Fruit fly (Drosophila melanogaster) whole organism, embryonic: Measurements from ENCODE around the gene CG32106.

Source experiments
- Ada2b ChIP-seq: fragments of 200-800 bp; sonication (Bioruptor generic); IDR thresholded peaks from 2 replicates; pipeline ENCODE4 v1.3.6; 2022; ENCODE audit warnings: missing biosample characterization, missing genetic modification characterization
- Atf6 ChIP-seq: fragments of 200-800 bp; sonication (Bioruptor generic); IDR thresholded peaks from 2 replicates; pipeline ENCODE4 v1.3.6; 2022; ENCODE audit warnings: missing biosample characterization, missing genetic modification characterization
- CG11723 ChIP-seq: fragments of 200-800 bp; sonication (Bioruptor generic); optimal IDR thresholded peaks from 2 replicates; lab custom pipeline; 2017; ENCODE audit warnings: missing biosample characterization, mild to moderate bottlenecking, missing genetic modification characterization
- CG12744 ChIP-seq: fragments of 200-800 bp; sonication (Bioruptor generic); optimal IDR thresholded peaks from 2 replicates; lab custom pipeline; 2016; ENCODE audit warnings: missing biosample characterization, missing genetic modification characterization
- CG16779 ChIP-seq: fragments of 200-800 bp; sonication (Bioruptor generic); IDR thresholded peaks from 2 replicates; pipeline ENCODE4 v1.3.6; 2022; ENCODE audit warnings: missing biosample characterization, missing genetic modification characterization
- CG16813 ChIP-seq: fragments of 200-800 bp; sonication (Bioruptor generic); IDR thresholded peaks from 3 replicates; pipeline ENCODE4 v1.3.6; 2022; ENCODE audit warnings: missing biosample characterization, missing genetic modification characterization; ENCODE audit not compliant: partially characterized antibody
- CG2129 ChIP-seq: fragments of 200-800 bp; sonication (Bioruptor generic); IDR thresholded peaks from 2 replicates; pipeline ENCODE4 v1.3.6; 2022; ENCODE audit warnings: missing biosample characterization, missing genetic modification characterization; ENCODE audit not compliant: partially characterized antibody
- CG2712 ChIP-seq: fragments of 200-800 bp; optimal IDR thresholded peaks from 3 replicates; lab custom pipeline; 2019; ENCODE audit warnings: missing biosample characterization, mild to moderate bottlenecking, missing genetic modification characterization, moderate library complexity
- CG2875 ChIP-seq: fragments of 200-800 bp; sonication (Bioruptor generic); optimal IDR thresholded peaks from 2 replicates; lab custom pipeline; 2017; ENCODE audit warnings: missing biosample characterization, mild to moderate bottlenecking, missing genetic modification characterization, missing genetic modification reagents
- CG30020 ChIP-seq: fragments of 200-800 bp; optimal IDR thresholded peaks from 2 replicates; lab custom pipeline; 2019; ENCODE audit warnings: missing biosample characterization, mild to moderate bottlenecking, missing genetic modification characterization, moderate library complexity
- CG30403 ChIP-seq: fragments of 200-800 bp; sonication (Bioruptor generic); optimal IDR thresholded peaks from 3 replicates; lab custom pipeline; 2016; ENCODE audit warnings: missing biosample characterization, missing genetic modification characterization
- CG30431 ChIP-seq: fragments of 200-800 bp; sonication (Bioruptor generic); optimal IDR thresholded peaks from 2 replicates; lab custom pipeline; 2017; ENCODE audit warnings: missing biosample characterization, missing genetic modification characterization
- CG3995 ChIP-seq: fragments of 200-800 bp; sonication (Bioruptor generic); optimal IDR thresholded peaks from 3 replicates; lab custom pipeline; 2016; ENCODE audit warnings: missing biosample characterization, missing genetic modification characterization
- CG4360 ChIP-seq: fragments of 200-800 bp; sonication (Bioruptor generic); IDR thresholded peaks from 2 replicates; pipeline ENCODE4 v1.3.6; 2022; ENCODE audit warnings: missing biosample characterization, missing genetic modification characterization
- CG43689 ChIP-seq: fragments of 200-800 bp; sonication (Bioruptor generic); IDR thresholded peaks from 2 replicates; pipeline ENCODE4 v1.3.6; 2022; ENCODE audit warnings: missing biosample characterization, missing genetic modification characterization
- CG5245 ChIP-seq: fragments of 200-800 bp; sonication (Bioruptor generic); optimal IDR thresholded peaks from 3 replicates; lab custom pipeline; 2016; ENCODE audit warnings: missing biosample characterization, missing genetic modification characterization
- CHES-1-like ChIP-seq: fragments of 200-800 bp; sonication (Bioruptor generic); optimal IDR thresholded peaks from 2 replicates; lab custom pipeline; 2016; ENCODE audit warnings: missing biosample characterization, missing genetic modification characterization
- CkIIα-i1 ChIP-seq: fragments of 200-800 bp; sonication (Bioruptor generic); IDR thresholded peaks from 2 replicates; pipeline ENCODE4 v1.3.6; 2022; ENCODE audit warnings: missing biosample characterization, missing genetic modification characterization
- D19A ChIP-seq: fragments of 200-800 bp; optimal IDR thresholded peaks from 3 replicates; lab custom pipeline; 2019; ENCODE audit warnings: missing biosample characterization, mild to moderate bottlenecking, missing genetic modification characterization, moderate library complexity
- Deaf1 ChIP-seq: fragments of 200-800 bp; optimal IDR thresholded peaks from 3 replicates; lab custom pipeline; 2019; ENCODE audit warnings: missing biosample characterization, mild to moderate bottlenecking, missing genetic modification characterization, moderate library complexity
- Dp ChIP-seq: fragments of 200-800 bp; sonication (Bioruptor generic); optimal IDR thresholded peaks from 2 replicates; lab custom pipeline; 2018; ENCODE audit warnings: missing biosample characterization, mild to moderate bottlenecking, missing genetic modification characterization, moderate library complexity
- E2f1 ChIP-seq: fragments of 200-800 bp; sonication (Bioruptor generic); IDR thresholded peaks from 2 replicates; pipeline ENCODE4 v1.3.6; 2022; ENCODE audit warnings: missing biosample characterization, missing genetic modification characterization
- Hmr ChIP-seq: fragments of 200-800 bp; sonication (Bioruptor generic); optimal IDR thresholded peaks from 3 replicates; lab custom pipeline; 2017; ENCODE audit warnings: mild to moderate bottlenecking, missing biosample characterization, missing genetic modification reagents, missing genetic modification characterization
- Hmx ChIP-seq: fragments of 200-800 bp; sonication (Bioruptor generic); optimal IDR thresholded peaks from 2 replicates; lab custom pipeline; 2016; ENCODE audit warnings: missing biosample characterization, missing genetic modification characterization
- Oaz ChIP-seq: fragments of 200-800 bp; sonication (Bioruptor generic); IDR thresholded peaks from 2 replicates; pipeline ENCODE4 v1.3.6; 2022; ENCODE audit warnings: missing biosample characterization, missing genetic modification characterization
- aop ChIP-seq: fragments of 200-800 bp; sonication (Bioruptor generic); IDR thresholded peaks from 2 replicates; pipeline ENCODE4 v1.3.6; 2022; ENCODE audit warnings: missing biosample characterization, missing genetic modification characterization
- ato ChIP-seq: fragments of 200-800 bp; sonication (Bioruptor generic); IDR thresholded peaks from 2 replicates; pipeline ENCODE4 v1.3.6; 2022; ENCODE audit warnings: missing biosample characterization, missing genetic modification characterization; ENCODE audit not compliant: partially characterized antibody
- bcd ChIP-seq: fragments of 200-800 bp; sonication (Bioruptor generic); optimal IDR thresholded peaks from 2 replicates; lab custom pipeline; 2017; ENCODE audit warnings: missing biosample characterization, mild to moderate bottlenecking, missing genetic modification characterization
- danr ChIP-seq: fragments of 200-800 bp; sonication (Bioruptor generic); IDR thresholded peaks from 2 replicates; pipeline ENCODE4 v1.3.6; 2022; ENCODE audit warnings: missing biosample characterization, missing genetic modification characterization
- disco-r ChIP-seq: fragments of 200-800 bp; sonication (Bioruptor generic); optimal IDR thresholded peaks from 2 replicates; lab custom pipeline; 2016; ENCODE audit warnings: missing biosample characterization, missing genetic modification characterization
- esg ChIP-seq: fragments of 200-800 bp; sonication (Bioruptor generic); conservative IDR thresholded peaks from 2 replicates; pipeline ENCODE4 v1.3.6; 2022; ENCODE audit warnings: missing biosample characterization, missing genetic modification characterization
- eve ChIP-seq, 2 experiments: fragments of >200 bp; optimal IDR thresholded peaks; 2 replicates each; lab custom pipeline; 2017; ENCODE audit warnings: missing biosample characterization in 2 of 2, missing genetic modification characterization in 2 of 2
- fd3F ChIP-seq: fragments of 200-800 bp; sonication (Bioruptor generic); optimal IDR thresholded peaks from 2 replicates; lab custom pipeline; 2018; ENCODE audit warnings: missing biosample characterization, mild to moderate bottlenecking, missing genetic modification characterization, moderate library complexity
- fd64A ChIP-seq: fragments of 200-800 bp; sonication (Bioruptor generic); optimal IDR thresholded peaks from 3 replicates; lab custom pipeline; 2018; ENCODE audit warnings: missing biosample characterization, mild to moderate bottlenecking, missing genetic modification characterization
- fd96Cb ChIP-seq: fragments of 200-800 bp; sonication (Bioruptor generic); optimal IDR thresholded peaks from 2 replicates; lab custom pipeline; 2018; ENCODE audit warnings: missing biosample characterization, mild to moderate bottlenecking, missing genetic modification characterization, moderate library complexity
- fu2 ChIP-seq: fragments of 200-800 bp; sonication (Bioruptor generic); optimal IDR thresholded peaks from 2 replicates; lab custom pipeline; 2016; ENCODE audit warnings: missing biosample characterization, missing genetic modification characterization
- gem ChIP-seq: fragments of 200-800 bp; sonication (Bioruptor generic); optimal IDR thresholded peaks from 2 replicates; lab custom pipeline; 2019; ENCODE audit warnings: missing biosample characterization, mild to moderate bottlenecking, missing genetic modification characterization, moderate library complexity
- h ChIP-seq: fragments of >200 bp; optimal IDR thresholded peaks from 2 replicates; lab custom pipeline; 2017
- hbn ChIP-seq: fragments of 200-800 bp; sonication (Bioruptor generic); IDR thresholded peaks from 2 replicates; pipeline ENCODE4 v1.3.6; 2022; ENCODE audit warnings: missing biosample characterization, missing genetic modification characterization; ENCODE audit not compliant: partially characterized antibody
- hth ChIP-seq: fragments of >200 bp; optimal IDR thresholded peaks from 2 replicates; lab custom pipeline; 2017; ENCODE audit warnings: inconsistent platforms
- ind ChIP-seq: fragments of 200-800 bp; sonication (Bioruptor generic); optimal IDR thresholded peaks from 3 replicates; lab custom pipeline; 2016; ENCODE audit warnings: missing biosample characterization, missing genetic modification characterization
- kay ChIP-seq: fragments of 200-800 bp; sonication (Bioruptor generic); optimal IDR thresholded peaks from 2 replicates; lab custom pipeline; 2016; ENCODE audit warnings: missing biosample characterization, missing genetic modification characterization
- ken ChIP-seq: fragments of 200-800 bp; sonication (Bioruptor generic); IDR thresholded peaks from 3 replicates; pipeline ENCODE4 v1.3.6; 2022; ENCODE audit warnings: missing biosample characterization, missing genetic modification characterization
- mirr ChIP-seq: fragments of 200-800 bp; sonication (Bioruptor generic); optimal IDR thresholded peaks from 3 replicates; lab custom pipeline; 2018; ENCODE audit warnings: missing biosample characterization, mild to moderate bottlenecking, missing genetic modification characterization
- mld ChIP-seq: fragments of 200-800 bp; sonication (Bioruptor generic); IDR thresholded peaks from 3 replicates; pipeline ENCODE4 v1.3.6; 2022; ENCODE audit warnings: missing biosample characterization, missing genetic modification characterization; ENCODE audit not compliant: partially characterized antibody
- pb ChIP-seq: fragments of 200-800 bp; sonication (Bioruptor generic); optimal IDR thresholded peaks from 3 replicates; lab custom pipeline; 2016; ENCODE audit warnings: missing biosample characterization, missing genetic modification characterization
- pfk ChIP-seq: fragments of 200-800 bp; sonication (Bioruptor generic); optimal IDR thresholded peaks from 2 replicates; lab custom pipeline; 2018; ENCODE audit warnings: missing biosample characterization, mild to moderate bottlenecking, missing genetic modification characterization, moderate library complexity
- pita ChIP-seq: fragments of 200-800 bp; sonication (Bioruptor generic); optimal IDR thresholded peaks from 2 replicates; lab custom pipeline; 2017; ENCODE audit warnings: missing biosample characterization, mild to moderate bottlenecking, missing genetic modification characterization
- rib ChIP-seq: fragments of 200-800 bp; sonication (Bioruptor generic); IDR thresholded peaks from 2 replicates; pipeline ENCODE4 v1.3.6; 2022; ENCODE audit warnings: missing biosample characterization, missing genetic modification characterization
- sqz ChIP-seq: fragments of 200-800 bp; sonication (Bioruptor generic); optimal IDR thresholded peaks from 3 replicates; lab custom pipeline; 2018; ENCODE audit warnings: missing biosample characterization, mild to moderate bottlenecking, missing genetic modification characterization
- twi ChIP-seq: fragments of 200-800 bp; optimal IDR thresholded peaks from 2 replicates; lab custom pipeline; 2019; ENCODE audit warnings: missing biosample characterization, mild to moderate bottlenecking, missing genetic modification characterization, moderate library complexity
- zen ChIP-seq: fragments of 200-800 bp; sonication (Bioruptor generic); optimal IDR thresholded peaks from 3 replicates; lab custom pipeline; 2018; ENCODE audit warnings: missing biosample characterization, mild to moderate bottlenecking, missing genetic modification characterization, moderate library complexity

The CG32106 gene

dm6 chr3L:12802443-12802865 lies 23.9 kb upstream of the CG32106 start (continued):
- TF ChIP-seq fu2 (GFP tag; lab: Kevin White, UChicago) = no peak
- TF ChIP-seq h (lab: Kevin White, UChicago) = no peak
- no peak for TF ChIP-seq CkIIα-i1
- TF ChIP-seq disco-r (GFP tag; lab: Kevin White, UChicago) = no peak
- peak; percentile 6 for TF ChIP-seq Hmr (GFP tag; lab: Kevin White, UChicago)
- no peak for TF ChIP-seq pfk (GFP tag; lab: Kevin White, UChicago)
- TF ChIP-seq CHES-1-like (GFP tag; lab: Kevin White, UChicago) = peak; percentile 7
- TF ChIP-seq mirr (GFP tag; lab: Kevin White, UChicago) = peak; percentile 59
- TF ChIP-seq esg = no peak
- TF ChIP-seq CG30020 (tag; lab: Kevin White, UChicago) = no peak
- no peak for TF ChIP-seq CG2712 (tag; lab: Kevin White, UChicago)
- no peak for TF ChIP-seq pb (GFP tag; lab: Kevin White, UChicago)
- TF ChIP-seq CG30403 (GFP tag; lab: Kevin White, UChicago) = no peak
- no peak for TF ChIP-seq CG30431 (GFP tag; lab: Kevin White, UChicago)
- no peak for TF ChIP-seq CG16779 (GFP tag; lab: Robert Waterston, UW)
- no peak for TF ChIP-seq CG11723 (GFP tag; lab: Kevin White, UChicago)
- no peak for TF ChIP-seq hbn
- no peak for TF ChIP-seq CG3995 (GFP tag; lab: Kevin White, UChicago)
- TF ChIP-seq danr (GFP tag; lab: Robert Waterston, UW) = no peak
- TF ChIP-seq twi (tag; lab: Kevin White, UChicago) = no peak
- peak; percentile 18 for TF ChIP-seq CG12744 (GFP tag; lab: Kevin White, UChicago)
- no peak for TF ChIP-seq fd96Cb (tag; lab: Kevin White, UChicago)
- TF ChIP-seq rib (GFP tag; lab: Robert Waterston, UW) = no peak
- TF ChIP-seq CG43689 (GFP tag; lab: Robert Waterston, UW) = no peak
- no peak for TF ChIP-seq Hmx
- peak; percentile 47; the same call in 1 of the 2 replicates for TF ChIP-seq Atf6 (GFP tag; lab: Robert Waterston, UW)
- TF ChIP-seq fd64A (GFP tag; lab: Kevin White, UChicago) = peak; percentile 27
- no peak for TF ChIP-seq CG2875
- TF ChIP-seq kay = no peak
- TF ChIP-seq mld (GFP tag; lab: Robert Waterston, UW) = no peak
- TF ChIP-seq CG5245 (GFP tag; lab: Kevin White, UChicago) = no peak
- TF ChIP-seq sqz = peak; percentile 22
- TF ChIP-seq Ada2b = peak; percentile 7; the same call in 1 of the 2 replicates
- TF ChIP-seq gem (tag; lab: Kevin White, UChicago) = no peak
- no peak for TF ChIP-seq eve (GFP tag; optimal IDR thresholded peaks at IDR 0.05; lab: Kevin White, UChicago)
- 0 out of 2 replicates have a peak, but pooled peaks have one; percentile 37 for TF ChIP-seq CG4360 (GFP tag; lab: Robert Waterston, UW)
- no peak for TF ChIP-seq E2f1
- TF ChIP-seq ken (GFP tag; lab: Robert Waterston, UW) = no peak
- no peak for TF ChIP-seq CG2129 (GFP tag; lab: Robert Waterston, UW)
- TF ChIP-seq ind (GFP tag; lab: Kevin White, UChicago) = no peak
- TF ChIP-seq ato (GFP tag; lab: Robert Waterston, UW) = no peak
- TF ChIP-seq pita (GFP tag; lab: Kevin White, UChicago) = no peak
- TF ChIP-seq D19A (tag; lab: Kevin White, UChicago) = no peak
- no peak for TF ChIP-seq Deaf1 (tag; lab: Kevin White, UChicago)
- TF ChIP-seq bcd = peak; percentile 12
- no peak for TF ChIP-seq fd3F (GFP tag; lab: Kevin White, UChicago)
- TF ChIP-seq CG16813 = no peak
- TF ChIP-seq Dp (GFP tag; lab: Kevin White, UChicago) = no peak
- no peak for TF ChIP-seq aop (GFP tag; lab: Robert Waterston, UW)
- TF ChIP-seq zen (tag; lab: Kevin White, UChicago) = no peak
- no peak for TF ChIP-seq hth
- no peak for TF ChIP-seq Oaz
